Worm (Caenorhabditis elegans) whole organism, L1 larva: ENCODE measurements around the gene srlf-36.

Source experiments
- C04F5.9 ChIP-seq: sonication (generic microtip); optimal IDR thresholded peaks from 2 replicates; lab custom pipeline; 2016; ENCODE audit warnings: missing genetic modification characterization, missing compliant biosample characterization
- C16A3.4 ChIP-seq: fragments of 150-350 bp; optimal IDR thresholded peaks from 2 replicates; lab custom pipeline; 2014; ENCODE audit warnings: missing biosample characterization, missing genetic modification characterization
- F16B12.6 ChIP-seq: fragments of 150-350 bp; optimal IDR thresholded peaks from 2 replicates; lab custom pipeline; 2014; ENCODE audit warnings: missing biosample characterization, missing genetic modification characterization
- Y116A8C.19 ChIP-seq: sonication (generic microtip); optimal IDR thresholded peaks from 2 replicates; lab custom pipeline; 2016; ENCODE audit warnings: missing compliant biosample characterization, missing genetic modification characterization, borderline replicate concordance
- blmp-1 ChIP-seq: fragments of 150-350 bp; optimal IDR thresholded peaks from 2 replicates; lab custom pipeline; 2014; ENCODE audit warnings: missing biosample characterization, missing genetic modification characterization
- ceh-82 ChIP-seq, 3 experiments: fragments of 150-350 bp in 1 of 3; sonication (generic microtip) in 2 of 3; optimal IDR thresholded peaks; 2 replicates each; lab custom pipeline; 2014 to 2017; ENCODE audit warnings: missing biosample characterization in 3 of 3, missing genetic modification characterization in 3 of 3
- ceh-88 ChIP-seq: fragments of 200-800 bp; sonication (Bioruptor generic); IDR thresholded peaks from 2 replicates; pipeline ENCODE4 v1.3.6; 2022; ENCODE audit warnings: missing genetic modification characterization, missing compliant biosample characterization
- ceh-90 ChIP-seq: sonication (generic microtip); optimal IDR thresholded peaks from 2 replicates; lab custom pipeline; 2016; ENCODE audit warnings: missing genetic modification characterization, missing compliant biosample characterization
- ces-1 ChIP-seq: fragments of 150-350 bp; optimal IDR thresholded peaks from 2 replicates; lab custom pipeline; 2014; ENCODE audit warnings: missing biosample characterization, missing genetic modification reagents, missing genetic modification characterization
- dpl-1 ChIP-seq, 3 experiments: fragments of 150-350 bp in 2 of 3; sonication (generic microtip) in 1 of 3; optimal IDR thresholded peaks; 2 replicates each; lab custom pipeline; 2014 to 2017; ENCODE audit warnings: missing biosample characterization in 3 of 3, missing genetic modification characterization in 3 of 3, missing genetic modification reagents in 3 of 3
- efl-1 ChIP-seq, 4 experiments: fragments of 150-350 bp; optimal IDR thresholded peaks in 3 of 4; peaks in 1 of 4; 1 replicate in 1 of 4; 2 replicates in 3 of 4; lab custom pipeline; 2014; ENCODE audit warnings: missing biosample characterization in 2 of 4, missing genetic modification characterization in 2 of 4, missing genetic modification reagents in 2 of 4
- efl-3 ChIP-seq: fragments of 200-800 bp; sonication (Bioruptor generic); optimal IDR thresholded peaks from 2 replicates; lab custom pipeline; 2018; ENCODE audit warnings: mild to moderate bottlenecking, missing genetic modification characterization, missing compliant biosample characterization
- egl-13 ChIP-seq: sonication (generic microtip); optimal IDR thresholded peaks from 2 replicates; lab custom pipeline; 2016; ENCODE audit warnings: missing genotype, missing genetic modification reagents, missing genetic modification characterization, missing compliant biosample characterization
- egl-27 ChIP-seq, 2 experiments: fragments of 150-350 bp in 1 of 2; sonication (generic microtip); optimal IDR thresholded peaks; 3 replicates each; lab custom pipeline; 2017 to 2018; ENCODE audit warnings: missing biosample characterization in 2 of 2, missing genetic modification characterization in 2 of 2, missing genetic modification reagents in 2 of 2
- fkh-10 ChIP-seq: sonication (generic microtip); optimal IDR thresholded peaks from 2 replicates; lab custom pipeline; 2017; ENCODE audit warnings: missing biosample characterization, missing genetic modification reagents, missing genetic modification characterization
- fkh-8 ChIP-seq: sonication (generic microtip); optimal IDR thresholded peaks from 2 replicates; lab custom pipeline; 2016; ENCODE audit warnings: mild to moderate bottlenecking, missing genetic modification characterization, missing compliant biosample characterization
- hlh-17 ChIP-seq: fragments of 200-800 bp; sonication (Bioruptor generic); optimal IDR thresholded peaks from 2 replicates; lab custom pipeline; 2018; ENCODE audit warnings: missing genetic modification characterization, mild to moderate bottlenecking, missing compliant biosample characterization, moderate library complexity, borderline replicate concordance
- isw-1 ChIP-seq: fragments of 200-800 bp; sonication (Bioruptor generic); IDR thresholded peaks from 2 replicates; pipeline ENCODE4 v1.3.6; 2022; ENCODE audit warnings: missing genetic modification characterization, missing compliant biosample characterization
- lin-13 ChIP-seq: fragments of 150-350 bp; optimal IDR thresholded peaks from 2 replicates; lab custom pipeline; 2014; ENCODE audit warnings: missing biosample characterization, missing genetic modification reagents, missing genetic modification characterization
- lin-14 ChIP-seq: fragments of 200-800 bp; sonication (Bioruptor generic); optimal IDR thresholded peaks from 2 replicates; lab custom pipeline; 2018; ENCODE audit warnings: mild to moderate bottlenecking, missing genetic modification characterization, moderate library complexity, missing compliant biosample characterization
- lin-35 ChIP-seq, 2 experiments: fragments of 150-350 bp; optimal IDR thresholded peaks; 2 replicates each; lab custom pipeline; 2014; ENCODE audit warnings: missing biosample characterization in 2 of 2, missing genetic modification characterization in 2 of 2, missing genetic modification reagents in 2 of 2
- lin-39 ChIP-seq: fragments of 150-350 bp; optimal IDR thresholded peaks from 2 replicates; lab custom pipeline; 2014; ENCODE audit warnings: missing biosample characterization, missing genetic modification reagents, missing genetic modification characterization
- mab-9 ChIP-seq: fragments of 200-800 bp; sonication (Bioruptor generic); IDR thresholded peaks from 2 replicates; pipeline ENCODE4 v1.3.6; 2022; ENCODE audit warnings: missing genetic modification reagents, missing genetic modification characterization, missing compliant biosample characterization
- mdl-1 ChIP-seq, 2 experiments: fragments of 150-350 bp; optimal IDR thresholded peaks; 2 replicates each; lab custom pipeline; 2014 to 2017; ENCODE audit warnings: missing biosample characterization in 2 of 2, missing genetic modification characterization in 2 of 2, inconsistent platforms in 1 of 2
- nhr-20 ChIP-seq: sonication (generic microtip); optimal IDR thresholded peaks from 2 replicates; lab custom pipeline; 2016; ENCODE audit warnings: mild to moderate bottlenecking, missing genetic modification characterization, missing compliant biosample characterization
- nhr-237 ChIP-seq: fragments of 150-350 bp; optimal IDR thresholded peaks from 2 replicates; lab custom pipeline; 2014; ENCODE audit warnings: missing biosample characterization, missing genetic modification characterization
- nhr-28 ChIP-seq: fragments of 150-350 bp; optimal IDR thresholded peaks from 2 replicates; lab custom pipeline; 2014; ENCODE audit warnings: missing biosample characterization, missing genetic modification characterization
- nhr-71 ChIP-seq: sonication (generic microtip); optimal IDR thresholded peaks from 2 replicates; lab custom pipeline; 2016; ENCODE audit warnings: mild to moderate bottlenecking, missing genetic modification characterization, moderate library complexity, missing compliant biosample characterization
- nhr-85 ChIP-seq: sonication (generic microtip); peaks from one replicate; lab custom pipeline; 2016; ENCODE audit warnings: missing genetic modification characterization, inconsistent platforms, missing compliant biosample characterization
- pag-3 ChIP-seq: sonication (generic microtip); optimal IDR thresholded peaks from 2 replicates; lab custom pipeline; 2017; ENCODE audit warnings: missing genetic modification characterization, mild to moderate bottlenecking, missing compliant biosample characterization, antibody characterized with exemption, borderline replicate concordance; ENCODE audit not compliant: insufficient read depth
- skn-1 ChIP-seq: fragments of 150-350 bp; optimal IDR thresholded peaks from 2 replicates; lab custom pipeline; 2014; ENCODE audit warnings: missing biosample characterization, missing genetic modification characterization
- snpc-4 ChIP-seq: fragments of 150-350 bp; optimal IDR thresholded peaks from 2 replicates; lab custom pipeline; 2014; ENCODE audit warnings: missing biosample characterization, missing genetic modification characterization
- sox-4 ChIP-seq: sonication (generic microtip); optimal IDR thresholded peaks from 2 replicates; lab custom pipeline; 2016; ENCODE audit warnings: missing genetic modification characterization, missing compliant biosample characterization
- swsn-7 ChIP-seq: sonication (generic microtip); optimal IDR thresholded peaks from 2 replicates; lab custom pipeline; 2016; ENCODE audit warnings: missing genetic modification characterization, missing compliant biosample characterization
- unc-130 ChIP-seq: fragments of 150-350 bp; optimal IDR thresholded peaks from 2 replicates; lab custom pipeline; 2017; ENCODE audit warnings: missing biosample characterization, missing genetic modification characterization, inconsistent platforms
- xbp-1 ChIP-seq: sonication (generic microtip); optimal IDR thresholded peaks from 2 replicates; lab custom pipeline; 2016; ENCODE audit warnings: missing genetic modification characterization, missing compliant biosample characterization
- ztf-11 ChIP-seq, 2 experiments: sonication (generic microtip); optimal IDR thresholded peaks; 2 replicates each; lab custom pipeline; 2016 to 2017; ENCODE audit warnings: missing genetic modification characterization in 2 of 2, missing biosample characterization in 1 of 2, missing compliant biosample characterization in 1 of 2

srlf-36 gene

ce11 chrV:617917-618316 lies 8.3 kb upstream of the srlf-36 start (continued):
- TF ChIP-seq skn-1 (tag; lab: Kevin White, UChicago) (no peak), ztf-11 (tag; optimal IDR thresholded peaks at IDR 0.05; lab: Kevin White, UChicago) (no peak), nhr-237 (tag; lab: Kevin White, UChicago) (no peak), efl-3 (no peak)

ce11 chrV:615275-615674 lies 5.7 kb upstream of the srlf-36 start, which contains the start of gene F48G7.13:
Gene F48G7.13 (plus strand): TSS chrV:615575.
- TF ChIP-seq F16B12.6 (no peak), nhr-71 (no peak), nhr-20 (no peak), pag-3 (tag; lab: Kevin White, UChicago) (no peak), dpl-1 (GFP tag; optimal IDR thresholded peaks at IDR 0.05; lab: Kevin White, UChicago) (no peak), ceh-90 (tag; lab: Kevin White, UChicago) (no peak), isw-1 (GFP tag; lab: Robert Waterston, UW) (no peak), hlh-17 (GFP tag; lab: Kevin White, UChicago) (no peak), fkh-10 (GFP tag; lab: Kevin White, UChicago) (no peak), mab-9 (GFP tag; lab: Robert Waterston, UW) (no peak), swsn-7 (tag; lab: Kevin White, UChicago) (no peak)

- TF ChIP-seq swsn-7 (tag; lab: Kevin White, UChicago) = no peak
- no peak for TF ChIP-seq fkh-8 (tag; lab: Kevin White, UChicago)
- peak; percentile 0 for TF ChIP-seq blmp-1
- peak in 1 of 2 experiments; percentile 46 for TF ChIP-seq lin-35 (GFP tag; optimal IDR thresholded peaks at IDR 0.05; lab: Kevin White, UChicago)
- TF ChIP-seq C16A3.4 (tag; lab: Kevin White, UChicago) = peak; percentile 5
- TF ChIP-seq efl-1 (optimal IDR thresholded peaks at IDR 0.05; lab: Kevin White, UChicago) = no peak
- TF ChIP-seq efl-1 (GFP tag; optimal IDR thresholded peaks at IDR 0.05 in 1 of 2; lab: Kevin White, UChicago) = peak in 1 of 2 experiments; percentile 46
- no peak for TF ChIP-seq mdl-1 (tag; optimal IDR thresholded peaks at IDR 0.05; lab: Kevin White, UChicago)
- peak; percentile 18 for TF ChIP-seq skn-1 (tag; lab: Kevin White, UChicago)
- peak; percentile 72 for TF ChIP-seq nhr-85 (tag; lab: Kevin White, UChicago)
- TF ChIP-seq ceh-88 = no peak
- peak; percentile 55 for TF ChIP-seq nhr-20
These were observed 646 bp upstream of the srlf-36 start, which contains the start of gene nhr-90 for ce11 chrV:610217-610616. Gene nhr-90 (plus strand): TSS chrV:610512.

- TF ChIP-seq efl-3 (no peak), pag-3 (tag; lab: Kevin White, UChicago) (no peak), ztf-11 (tag; optimal IDR thresholded peaks at IDR 0.05; lab: Kevin White, UChicago) (no peak), mdl-1 (tag; optimal IDR thresholded peaks at IDR 0.05; lab: Kevin White, UChicago) (no peak), nhr-28 (tag; lab: Kevin White, UChicago) (no peak), ceh-82 (tag; optimal IDR thresholded peaks at IDR 0.05; lab: Kevin White, UChicago) (no peak), xbp-1 (tag; lab: Kevin White, UChicago) (no peak), egl-27 (tag; optimal IDR thresholded peaks at IDR 0.05; lab: Kevin White, UChicago) (no peak)
These were observed 727 bp downstream of the srlf-36 start, which contains the start of gene srw-109 for ce11 chrV:608844-609243. Gene srw-109 (minus strand): TSS chrV:608944.

- no peak for TF ChIP-seq egl-13 (tag; lab: Kevin White, UChicago)
- TF ChIP-seq snpc-4 = no peak
- no peak for TF ChIP-seq pag-3 (tag; lab: Kevin White, UChicago)
- TF ChIP-seq sox-4 (tag; lab: Kevin White, UChicago) = no peak
- no peak for TF ChIP-seq ceh-82 (tag; optimal IDR thresholded peaks at IDR 0.05; lab: Kevin White, UChicago)
- TF ChIP-seq C04F5.9 (tag; lab: Kevin White, UChicago) = no peak
- no peak for TF ChIP-seq unc-130 (tag; lab: Kevin White, UChicago)
- no peak for TF ChIP-seq fkh-10 (GFP tag; lab: Kevin White, UChicago)
- no peak for TF ChIP-seq ces-1 (GFP tag; lab: Kevin White, UChicago)
- TF ChIP-seq lin-14 = no peak
- TF ChIP-seq Y116A8C.19 (tag; lab: Kevin White, UChicago) = no peak
- TF ChIP-seq lin-39 (tag; lab: Kevin White, UChicago) = no peak
- TF ChIP-seq ceh-90 (tag; lab: Kevin White, UChicago) = no peak
- TF ChIP-seq nhr-71 = no peak
- no peak for TF ChIP-seq C16A3.4 (tag; lab: Kevin White, UChicago)
- no peak for TF ChIP-seq lin-13 (GFP tag; lab: Kevin White, UChicago)
These were observed 5.5 kb downstream of the srlf-36 start, which contains the start of gene srlf-37 for ce11 chrV:604105-604504. Gene srlf-37 (minus strand): TSS chrV:604205.
